Fruit fly (Drosophila melanogaster): ENCODE data around the gene TfIIEbeta.

DNA sequence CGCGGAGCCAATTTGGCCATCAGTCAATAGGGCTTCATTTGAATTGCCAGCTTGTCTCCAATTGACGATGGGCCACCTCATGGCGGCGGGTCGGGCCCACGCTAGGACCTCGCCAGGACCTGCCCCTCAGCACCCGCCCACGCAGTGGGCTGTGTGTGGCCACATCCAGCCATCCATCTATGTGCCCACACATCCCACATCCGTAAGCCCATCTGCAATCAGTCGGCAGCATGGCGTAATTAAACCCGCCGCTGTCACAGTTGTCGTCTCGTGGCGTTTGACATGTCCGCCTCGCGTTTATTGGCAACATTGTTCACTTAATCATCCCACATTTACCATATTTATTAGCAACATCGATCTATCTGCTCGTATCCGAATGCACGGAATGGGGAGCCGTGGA, 48.6 kb upstream of the TfIIEbeta start:
- no peak for TF ChIP-seq CG5204 (GFP tag; optimal IDR thresholded peaks at IDR 0.05)
- TF ChIP-seq Mnt (GFP tag; optimal IDR thresholded peaks at IDR 0.05): no peak
- TF ChIP-seq CG1620 (GFP tag; optimal IDR thresholded peaks at IDR 0.05): no peak
- no peak for TF ChIP-seq ovo (GFP tag; optimal IDR thresholded peaks at IDR 0.05)
- TF ChIP-seq CG7045 (GFP tag; optimal IDR thresholded peaks at IDR 0.05): no peak
- no peak for TF ChIP-seq kay (GFP tag; ENCODE audit: borderline replicate concordance)
- no peak for TF ChIP-seq Hr96 (GFP tag; optimal IDR thresholded peaks at IDR 0.05)
- TF ChIP-seq bab1 (GFP tag; optimal IDR thresholded peaks at IDR 0.05): no peak

Data from whole organism, adult.